Worm (Caenorhabditis elegans) whole organism, L2 larva: ENCODE results near the gene K08E3.2.
A peak's percentile ranks its signal among the peaks of the same experiment; 100 is the strongest.

Experiments used
- C34F6.9 ChIP-seq: fragments of 150-350 bp; optimal IDR thresholded peaks from 2 replicates; lab custom pipeline; 2014; ENCODE audit warnings: missing biosample characterization, missing genetic modification characterization
- F13H6.1 ChIP-seq: sonication (generic microtip); optimal IDR thresholded peaks from 2 replicates; lab custom pipeline; 2016; ENCODE audit warnings: missing genetic modification characterization, missing compliant biosample characterization
- R02D3.7 ChIP-seq: fragments of 150-350 bp; optimal IDR thresholded peaks from 2 replicates; lab custom pipeline; 2014; ENCODE audit warnings: missing biosample characterization, missing genetic modification characterization
- ZK546.5 ChIP-seq: sonication (generic microtip); optimal IDR thresholded peaks from 2 replicates; lab custom pipeline; 2017; ENCODE audit warnings: missing biosample characterization, missing genetic modification characterization
- alr-1 ChIP-seq: fragments of 150-350 bp; optimal IDR thresholded peaks from 2 replicates; lab custom pipeline; 2014; ENCODE audit warnings: missing biosample characterization, missing genetic modification characterization
- aly-2 ChIP-seq: fragments of 150-350 bp; optimal IDR thresholded peaks from 2 replicates; lab custom pipeline; 2014; ENCODE audit warnings: missing biosample characterization, missing genetic modification characterization
- ama-1 ChIP-seq: fragments of 150-350 bp; optimal IDR thresholded peaks from 2 replicates; lab custom pipeline; 2018; ENCODE audit warnings: inconsistent platforms
- blmp-1 ChIP-seq: sonication (generic microtip); optimal IDR thresholded peaks from 2 replicates; lab custom pipeline; 2017; ENCODE audit warnings: missing genetic modification characterization, mild to moderate bottlenecking, missing compliant biosample characterization, antibody characterized with exemption, moderate library complexity; ENCODE audit not compliant: insufficient read depth
- ceh-16 ChIP-seq: fragments of 150-350 bp; optimal IDR thresholded peaks from 2 replicates; lab custom pipeline; 2014; ENCODE audit warnings: missing biosample characterization, missing genetic modification characterization
- ceh-82 ChIP-seq: fragments of 150-350 bp; optimal IDR thresholded peaks from 2 replicates; lab custom pipeline; 2014; ENCODE audit warnings: missing biosample characterization, missing genetic modification characterization
- egl-27 ChIP-seq: sonication (generic microtip); optimal IDR thresholded peaks from 3 replicates; lab custom pipeline; 2017; ENCODE audit warnings: missing biosample characterization, missing genetic modification reagents, missing genetic modification characterization
- elt-1 ChIP-seq: fragments of 150-350 bp; optimal IDR thresholded peaks from 2 replicates; lab custom pipeline; 2014; ENCODE audit warnings: missing biosample characterization, missing genetic modification characterization
- elt-3 ChIP-seq: sonication (generic microtip); optimal IDR thresholded peaks from 2 replicates; lab custom pipeline; 2017; ENCODE audit warnings: missing biosample characterization, missing genetic modification characterization
- fos-1 ChIP-seq: fragments of 150-350 bp; optimal IDR thresholded peaks from 2 replicates; lab custom pipeline; 2014; ENCODE audit warnings: missing biosample characterization, missing genetic modification characterization
- lin-11 ChIP-seq: fragments of 150-350 bp; sonication (generic microtip); optimal IDR thresholded peaks from 2 replicates; lab custom pipeline; 2014; ENCODE audit warnings: missing biosample characterization, missing genetic modification characterization, inconsistent platforms, mixed read lengths
- lin-13 ChIP-seq: fragments of 150-350 bp; optimal IDR thresholded peaks from 2 replicates; lab custom pipeline; 2014; ENCODE audit warnings: missing biosample characterization, missing genetic modification reagents, missing genetic modification characterization
- lin-39 ChIP-seq: fragments of 150-350 bp; optimal IDR thresholded peaks from 2 replicates; lab custom pipeline; 2014; ENCODE audit warnings: missing biosample characterization, missing genetic modification reagents, missing genetic modification characterization
- mab-5 ChIP-seq: fragments of 150-350 bp; optimal IDR thresholded peaks from 2 replicates; lab custom pipeline; 2014; ENCODE audit warnings: missing biosample characterization, missing genetic modification characterization
- mbf-1 ChIP-seq: sonication (generic microtip); optimal IDR thresholded peaks from 2 replicates; lab custom pipeline; 2017; ENCODE audit warnings: missing biosample characterization, missing genetic modification characterization
- mdl-1 ChIP-seq, 2 experiments: fragments of 150-350 bp in 1 of 2; sonication (generic microtip) in 1 of 2; optimal IDR thresholded peaks; 2 replicates each; lab custom pipeline; 2017; ENCODE audit warnings: missing biosample characterization in 2 of 2, missing genetic modification characterization in 2 of 2
- nhr-129 ChIP-seq: fragments of 150-350 bp; optimal IDR thresholded peaks from 2 replicates; lab custom pipeline; 2014; ENCODE audit warnings: missing biosample characterization, missing genetic modification characterization
- nhr-23 ChIP-seq: fragments of 150-350 bp; optimal IDR thresholded peaks from 2 replicates; lab custom pipeline; 2014; ENCODE audit warnings: missing biosample characterization, missing genetic modification reagents, missing genetic modification characterization
- nhr-25 ChIP-seq: fragments of 150-350 bp; sonication (generic microtip); optimal IDR thresholded peaks from 3 replicates; lab custom pipeline; 2014; ENCODE audit warnings: missing biosample characterization, missing genetic modification characterization
- nhr-6 ChIP-seq: fragments of 150-350 bp; optimal IDR thresholded peaks from 2 replicates; lab custom pipeline; 2014; ENCODE audit warnings: missing biosample characterization, missing genetic modification characterization
- nhr-77 ChIP-seq: fragments of 150-350 bp; optimal IDR thresholded peaks from 2 replicates; lab custom pipeline; 2014; ENCODE audit warnings: missing biosample characterization, missing genetic modification characterization
- peb-1 ChIP-seq: fragments of 150-350 bp; optimal IDR thresholded peaks from 2 replicates; lab custom pipeline; 2014; ENCODE audit warnings: missing biosample characterization, missing genetic modification characterization
- skn-1 ChIP-seq: sonication (generic microtip); optimal IDR thresholded peaks from 2 replicates; lab custom pipeline; 2017; ENCODE audit warnings: missing biosample characterization, missing genetic modification characterization
- sma-3 ChIP-seq: sonication (generic microtip); optimal IDR thresholded peaks from 2 replicates; lab custom pipeline; 2016; ENCODE audit warnings: missing genetic modification reagents, missing genetic modification characterization, missing compliant biosample characterization
- sma-9 ChIP-seq, 2 experiments: fragments of 150-350 bp in 1 of 2; sonication (generic microtip) in 1 of 2; optimal IDR thresholded peaks; 2 replicates each; lab custom pipeline; 2014 to 2016; ENCODE audit warnings: missing genetic modification characterization in 2 of 2, mild to moderate bottlenecking in 1 of 2, missing biosample characterization in 1 of 2, missing compliant biosample characterization in 1 of 2, missing genetic modification reagents in 1 of 2, moderate library complexity in 1 of 2
- unc-55 ChIP-seq: fragments of 150-350 bp; sonication (generic microtip); optimal IDR thresholded peaks from 3 replicates; lab custom pipeline; 2014; ENCODE audit warnings: missing biosample characterization, missing genetic modification reagents, missing genetic modification characterization
- unc-62 ChIP-seq: fragments of 150-350 bp; optimal IDR thresholded peaks from 2 replicates; lab custom pipeline; 2014; ENCODE audit warnings: missing biosample characterization, missing genetic modification reagents, missing genetic modification characterization
- ztf-4 ChIP-seq: fragments of 150-350 bp; optimal IDR thresholded peaks from 2 replicates; lab custom pipeline; 2014; ENCODE audit warnings: missing biosample characterization, missing genetic modification characterization

K08E3.2 gene

ce11 chrIII:13710666-13711065 is 37.8 kb downstream of the K08E3.2 start:
- TF ChIP-seq peb-1 (no peak), nhr-25 (peak; percentile 29), sma-9 (GFP tag; optimal IDR thresholded peaks at IDR 0.05; lab: Kevin White, UChicago) (peak; percentile 25), sma-9 (tag; optimal IDR thresholded peaks at IDR 0.05; lab: Kevin White, UChicago) (no peak), fos-1 (tag; lab: Kevin White, UChicago) (no peak), alr-1 (tag; lab: Kevin White, UChicago) (no peak), unc-62 (GFP tag; lab: Kevin White, UChicago) (no peak), lin-39 (tag; lab: Kevin White, UChicago) (no peak), ceh-82 (tag; lab: Kevin White, UChicago) (no peak), ama-1 (lab: Kevin White, UChicago) (no peak), R02D3.7 (no peak), elt-1 (tag; lab: Kevin White, UChicago) (no peak), egl-27 (no peak), ZK546.5 (no peak), nhr-129 (tag; lab: Kevin White, UChicago) (no peak), F13H6.1 (peak; percentile 11)

ce11 chrIII:13709122-13709521 is 39.4 kb downstream of the K08E3.2 start:
- TF ChIP-seq aly-2 (tag; lab: Kevin White, UChicago) (no peak), ztf-4 (no peak), sma-9 (GFP tag; optimal IDR thresholded peaks at IDR 0.05; lab: Kevin White, UChicago) (no peak), sma-9 (tag; optimal IDR thresholded peaks at IDR 0.05; lab: Kevin White, UChicago) (no peak), nhr-25 (peak; percentile 4), ZK546.5 (no peak), nhr-129 (tag; lab: Kevin White, UChicago) (peak; percentile 30), unc-62 (GFP tag; lab: Kevin White, UChicago) (no peak), mbf-1 (no peak), lin-13 (GFP tag; lab: Kevin White, UChicago) (no peak), nhr-77 (tag; lab: Kevin White, UChicago) (no peak), elt-1 (tag; lab: Kevin White, UChicago) (no peak), alr-1 (tag; lab: Kevin White, UChicago) (no peak), nhr-23 (no peak), sma-3 (GFP tag; lab: Kevin White, UChicago) (peak; percentile 4), blmp-1 (peak; percentile 85), R02D3.7 (no peak), unc-55 (GFP tag; lab: Kevin White, UChicago) (no peak), ceh-16 (tag; lab: Kevin White, UChicago) (no peak), mdl-1 (tag; optimal IDR thresholded peaks at IDR 0.05; lab: Kevin White, UChicago) (no peak)

ce11 chrIII:13708415-13708814 is 40.1 kb downstream of the K08E3.2 start:
- TF ChIP-seq R02D3.7 (no peak), nhr-6 (tag; lab: Kevin White, UChicago) (no peak), mab-5 (tag; lab: Kevin White, UChicago) (no peak), sma-9 (GFP tag; optimal IDR thresholded peaks at IDR 0.05; lab: Kevin White, UChicago) (no peak), sma-9 (tag; optimal IDR thresholded peaks at IDR 0.05; lab: Kevin White, UChicago) (no peak), mbf-1 (no peak), lin-39 (tag; lab: Kevin White, UChicago) (no peak), unc-55 (GFP tag; lab: Kevin White, UChicago) (no peak), fos-1 (tag; lab: Kevin White, UChicago) (no peak), nhr-23 (no peak), aly-2 (tag; lab: Kevin White, UChicago) (no peak), nhr-77 (tag; lab: Kevin White, UChicago) (no peak)
- TF ChIP-seq, all 48 proteins: peak for 0

DNA sequence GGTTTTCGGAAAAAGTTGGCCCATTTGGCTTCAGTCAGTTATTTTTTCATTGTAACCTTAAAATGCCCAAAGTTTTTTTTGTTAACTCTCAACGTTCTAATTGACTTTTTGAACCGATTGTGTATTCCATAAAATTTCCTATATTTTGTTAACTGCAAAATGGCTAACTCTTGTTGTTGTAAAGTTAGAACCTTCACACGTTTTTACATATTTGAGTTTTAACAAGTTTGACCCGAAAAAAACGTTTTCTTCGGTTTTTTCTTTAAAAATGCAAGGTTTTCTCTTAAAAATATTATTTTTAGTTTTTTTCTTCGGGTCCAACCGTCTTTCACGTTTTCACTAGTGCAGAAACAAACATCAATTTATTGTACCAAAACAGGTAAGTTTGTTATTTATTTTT is 46.8 kb downstream of the K08E3.2 start, which contains the start of gene lit-1:
lit-1 (plus strand) TSS at position 301 of the 400 bp plus-strand sequence.
- TF ChIP-seq nhr-6 (tag; lab: Kevin White, UChicago) = no peak
- peak; percentile 4 for TF ChIP-seq F13H6.1

ce11 chrIII:13697822-13698221 is 50.7 kb downstream of the K08E3.2 start:
- TF ChIP-seq nhr-23 = no peak
- TF ChIP-seq elt-3 = no peak
- TF ChIP-seq unc-55 (GFP tag; lab: Kevin White, UChicago) = peak; percentile 35
- TF ChIP-seq F13H6.1 = peak; percentile 74
- TF ChIP-seq blmp-1 = no peak
- TF ChIP-seq mdl-1 (tag; optimal IDR thresholded peaks at IDR 0.05; lab: Kevin White, UChicago) = peak in 1 of 2 experiments; percentile 30
- no peak for TF ChIP-seq lin-11 (tag; lab: Kevin White, UChicago)
- TF ChIP-seq skn-1 = no peak
- peak; percentile 13 for TF ChIP-seq C34F6.9 (tag; lab: Kevin White, UChicago)
- TF ChIP-seq, all 48 proteins: peak for 4
